Worm (Caenorhabditis elegans): ENCODE data around the gene R04D3.3.

Gene R04D3.3

ce11 chrX:13290531-13290930 is at the start of gene R04D3.3:
Gene R04D3.3, minus strand, starts transcription at chrX:13290631.
- TF ChIP-seq ceh-88 (GFP tag; IDR thresholded peaks at IDR 0.05) (no peak), rnt-1 (tag; optimal IDR thresholded peaks at IDR 0.05) (no peak), sptf-1 (tag; optimal IDR thresholded peaks at IDR 0.05) (no peak), unc-30 (tag; optimal IDR thresholded peaks at IDR 0.05) (no peak), C16A3.4 (tag; optimal IDR thresholded peaks at IDR 0.05) (no peak), lin-14 (GFP tag; optimal IDR thresholded peaks at IDR 0.05) (no peak), nhr-77 (tag; optimal IDR thresholded peaks at IDR 0.05) (no peak), irx-1 (tag; optimal IDR thresholded peaks at IDR 0.05) (no peak), ces-1 (GFP tag; optimal IDR thresholded peaks at IDR 0.05) (no peak), dpl-1 (GFP tag; optimal IDR thresholded peaks at IDR 0.05) (no peak), unc-130 (tag; optimal IDR thresholded peaks at IDR 0.05) (no peak), lin-35 (GFP tag; optimal IDR thresholded peaks at IDR 0.05) (no peak), lin-13 (GFP tag; optimal IDR thresholded peaks at IDR 0.05) (no peak), fkh-10 (GFP tag; optimal IDR thresholded peaks at IDR 0.05) (no peak), lin-15B (tag; optimal IDR thresholded peaks at IDR 0.05) (no peak), sup-37 (GFP tag; optimal IDR thresholded peaks at IDR 0.05) (no peak)

ce11 chrX:13339029-13339626 is 48.7 kb upstream of the R04D3.3 start:
- no peak for TF ChIP-seq nhr-85 (tag)
- no peak for TF ChIP-seq lin-14 (GFP tag; optimal IDR thresholded peaks at IDR 0.05)
- TF ChIP-seq zag-1 (tag; optimal IDR thresholded peaks at IDR 0.05): no peak
- TF ChIP-seq egl-13 (tag; optimal IDR thresholded peaks at IDR 0.05): no peak
- TF ChIP-seq ztf-4 (tag; optimal IDR thresholded peaks at IDR 0.05): no peak
- no peak for TF ChIP-seq pqm-1 (tag; optimal IDR thresholded peaks at IDR 0.05)
- TF ChIP-seq efl-1 (optimal IDR thresholded peaks at IDR 0.05): no peak
- TF ChIP-seq efl-1 (GFP tag; optimal IDR thresholded peaks at IDR 0.05 in 1 of 2): peak in 1 of 2 experiments; percentile 21
- no peak for TF ChIP-seq hlh-17 (GFP tag; optimal IDR thresholded peaks at IDR 0.05; ENCODE audit: borderline replicate concordance)
- peak; percentile 5 for TF ChIP-seq nhr-71 (tag; optimal IDR thresholded peaks at IDR 0.05)
- peak; percentile 66 for TF ChIP-seq elt-2 (tag; optimal IDR thresholded peaks at IDR 0.05)
- no peak for TF ChIP-seq mep-1 (tag; optimal IDR thresholded peaks at IDR 0.05)
- TF ChIP-seq nhr-11 (tag; optimal IDR thresholded peaks at IDR 0.05): no peak

- TF ChIP-seq dpl-1 (GFP tag; optimal IDR thresholded peaks at IDR 0.05) (no peak), tbx-2 (tag; optimal IDR thresholded peaks at IDR 0.05) (no peak), mab-9 (GFP tag; IDR thresholded peaks at IDR 0.05) (no peak), nhr-90 (tag; optimal IDR thresholded peaks at IDR 0.05; ENCODE audit: poor library complexity) (no peak), grh-1 (GFP tag; IDR thresholded peaks at IDR 0.05) (no peak), elt-3 (tag; optimal IDR thresholded peaks at IDR 0.05) (no peak), ama-1 (optimal IDR thresholded peaks at IDR 0.05) (no peak), ztf-11 (tag; optimal IDR thresholded peaks at IDR 0.05) (no peak), hlh-4 (tag; optimal IDR thresholded peaks at IDR 0.05) (no peak), sox-4 (tag; optimal IDR thresholded peaks at IDR 0.05) (no peak), mdl-1 (tag; optimal IDR thresholded peaks at IDR 0.05) (no peak)
Measured at ce11 chrX:13337728-13338127, 47.3 kb upstream of the R04D3.3 start, which contains the start of gene ptr-24. Gene ptr-24, plus strand, starts transcription at chrX:13338028.

ce11 chrX:13337000-13337399 is 46.6 kb upstream of the R04D3.3 start:
- TF ChIP-seq skn-1 (tag; optimal IDR thresholded peaks at IDR 0.05): no peak
- TF ChIP-seq nhr-85 (tag): no peak
- TF ChIP-seq unc-62 (GFP tag; optimal IDR thresholded peaks at IDR 0.05): no peak
- TF ChIP-seq nhr-28 (tag; optimal IDR thresholded peaks at IDR 0.05): no peak
- no peak for TF ChIP-seq nhr-11 (tag; optimal IDR thresholded peaks at IDR 0.05)
- TF ChIP-seq nhr-19 (GFP tag; conservative IDR thresholded peaks at IDR 0.05): peak; percentile 54
- peak in 1 of 3 experiments; percentile 27 for TF ChIP-seq ceh-82 (tag; optimal IDR thresholded peaks at IDR 0.05)
- TF ChIP-seq grh-1 (GFP tag; IDR thresholded peaks at IDR 0.05): no peak
- TF ChIP-seq egl-13 (tag; optimal IDR thresholded peaks at IDR 0.05): no peak
- no peak for TF ChIP-seq dpl-1 (GFP tag; optimal IDR thresholded peaks at IDR 0.05)
- no peak for TF ChIP-seq fkh-8 (tag; optimal IDR thresholded peaks at IDR 0.05)
- no peak for TF ChIP-seq mef-2 (tag; optimal IDR thresholded peaks at IDR 0.05)
- TF ChIP-seq ets-5 (GFP tag; IDR thresholded peaks at IDR 0.05): no peak
- TF ChIP-seq nhr-47 (tag; optimal IDR thresholded peaks at IDR 0.05): peak; percentile 5
- no peak for TF ChIP-seq ceh-88 (GFP tag; IDR thresholded peaks at IDR 0.05)
- no peak for TF ChIP-seq fkh-10 (GFP tag; optimal IDR thresholded peaks at IDR 0.05)
- TF ChIP-seq lir-3 (tag; optimal IDR thresholded peaks at IDR 0.05; ENCODE audit: poor library complexity): no peak
- no peak for TF ChIP-seq blmp-1 (tag; optimal IDR thresholded peaks at IDR 0.05)
